Fruit fly (Drosophila melanogaster) whole organism, wandering third instar larva: Measurements from ENCODE around the gene CG9164.
A peak's percentile ranks its signal among the peaks of the same experiment; 100 is the strongest.

Experiments used
- Abd-B ChIP-seq: fragments of >200 bp; optimal IDR thresholded peaks from 2 replicates; lab custom pipeline; 2017; ENCODE audit warnings: missing biosample characterization, missing genetic modification characterization
- CG32264 ChIP-seq: fragments of 200-800 bp; sonication (Bioruptor generic); optimal IDR thresholded peaks from 2 replicates; lab custom pipeline; 2016; ENCODE audit warnings: missing biosample characterization, missing genetic modification characterization
- CG9705 ChIP-seq: fragments of 200-800 bp; sonication (Bioruptor generic); optimal IDR thresholded peaks from 2 replicates; lab custom pipeline; 2018; ENCODE audit warnings: missing biosample characterization, mild to moderate bottlenecking, missing genetic modification characterization
- CrebA ChIP-seq: fragments of 200-800 bp; sonication (Bioruptor generic); optimal IDR thresholded peaks from 2 replicates; lab custom pipeline; 2016; ENCODE audit warnings: missing biosample characterization, mild to moderate bottlenecking, missing genetic modification characterization, borderline replicate concordance
- Dfd ChIP-seq: fragments of >200 bp; optimal IDR thresholded peaks from 2 replicates; lab custom pipeline; 2017; ENCODE audit warnings: missing biosample characterization, missing genetic modification characterization
- Dif ChIP-seq: fragments of 200-275, 200-300 bp; sonication (Bioruptor generic); optimal IDR thresholded peaks from 2 replicates; lab custom pipeline; 2018; ENCODE audit warnings: missing biosample characterization, missing genetic modification characterization; ENCODE audit not compliant: partially characterized antibody
- GATAd ChIP-seq: sonication (Bioruptor generic); optimal IDR thresholded peaks from 2 replicates; lab custom pipeline; 2016; ENCODE audit warnings: missing biosample characterization, missing genetic modification characterization
- HLH106 ChIP-seq: fragments of 200-800 bp; optimal IDR thresholded peaks from 3 replicates; lab custom pipeline; 2019; ENCODE audit warnings: missing biosample characterization, mild to moderate bottlenecking, missing genetic modification characterization, moderate library complexity
- Hnf4 ChIP-seq: fragments of 200-800 bp; sonication (Bioruptor generic); optimal IDR thresholded peaks from 2 replicates; lab custom pipeline; 2016; ENCODE audit warnings: missing biosample characterization, mild to moderate bottlenecking, missing genetic modification characterization
- Hr83 ChIP-seq: fragments of 200-300 bp; sonication (Bioruptor generic); optimal IDR thresholded peaks from 2 replicates; lab custom pipeline; 2016; ENCODE audit warnings: missing biosample characterization, mild to moderate bottlenecking, missing genetic modification characterization, moderate library complexity; ENCODE audit not compliant: poor library complexity, severe bottlenecking
- Jra ChIP-seq: sonication (Bioruptor generic); optimal IDR thresholded peaks from 2 replicates; lab custom pipeline; 2016; ENCODE audit warnings: missing biosample characterization, missing genetic modification characterization
- Mio ChIP-seq: sonication (Bioruptor generic); optimal IDR thresholded peaks from 2 replicates; lab custom pipeline; 2016; ENCODE audit warnings: missing biosample characterization, missing genetic modification characterization
- Myc ChIP-seq: fragments of >200 bp; optimal IDR thresholded peaks from 2 replicates; lab custom pipeline; 2017
- OdsH ChIP-seq: fragments of 200-800 bp; sonication (Bioruptor generic); optimal IDR thresholded peaks from 2 replicates; lab custom pipeline; 2016; ENCODE audit warnings: missing biosample characterization, mild to moderate bottlenecking, missing genetic modification characterization
- Rel ChIP-seq, 2 experiments: fragments of 200-800 bp; sonication (Bioruptor generic) in 1 of 2; optimal IDR thresholded peaks; 2 replicates in 1 of 2; 3 replicates in 1 of 2; lab custom pipeline; 2016 to 2019; ENCODE audit warnings: mild to moderate bottlenecking in 2 of 2, missing biosample characterization in 2 of 2, missing genetic modification characterization in 2 of 2, moderate library complexity in 1 of 2
- Sp1 ChIP-seq: fragments of 200-800 bp; sonication (Bioruptor generic); optimal IDR thresholded peaks from 3 replicates; lab custom pipeline; 2019; ENCODE audit warnings: missing biosample characterization, mild to moderate bottlenecking, missing genetic modification characterization, moderate library complexity
- Vsx2 ChIP-seq: fragments of 200-300, 225-300 bp; sonication (Bioruptor generic); optimal IDR thresholded peaks from 2 replicates; lab custom pipeline; 2018; ENCODE audit warnings: missing biosample characterization, missing genetic modification characterization; ENCODE audit not compliant: partially characterized antibody
- br ChIP-seq: fragments of 200-800 bp; sonication (Bioruptor generic); optimal IDR thresholded peaks from 2 replicates; lab custom pipeline; 2016; ENCODE audit warnings: missing biosample characterization, missing genetic modification characterization
- brk ChIP-seq: fragments of 200-800 bp; sonication (Bioruptor generic); optimal IDR thresholded peaks from 2 replicates; lab custom pipeline; 2016; ENCODE audit warnings: missing biosample characterization, mild to moderate bottlenecking, missing genetic modification characterization
- dl ChIP-seq, 2 experiments: fragments of 175-275, 200-275 bp in 1 of 2; fragments of 200-275 bp in 1 of 2; sonication (Bioruptor generic); optimal IDR thresholded peaks; lab custom pipeline; 2018; ENCODE audit warnings: mild to moderate bottlenecking in 2 of 2, missing biosample characterization in 2 of 2, missing genetic modification characterization in 2 of 2, moderate library complexity in 2 of 2; ENCODE audit not compliant: partially characterized antibody in 2 of 2, insufficient read depth in 1 of 2
- dmrt93B ChIP-seq: fragments of 200-800 bp; sonication (Bioruptor generic); optimal IDR thresholded peaks from 2 replicates; lab custom pipeline; 2018; ENCODE audit warnings: missing biosample characterization, mild to moderate bottlenecking, missing genetic modification characterization
- dsf ChIP-seq: sonication (Bioruptor generic); optimal IDR thresholded peaks from 2 replicates; lab custom pipeline; 2016; ENCODE audit warnings: missing biosample characterization, missing genetic modification characterization, borderline replicate concordance
- ey ChIP-seq: fragments of 200-800 bp; sonication (Bioruptor generic); optimal IDR thresholded peaks from 2 replicates; lab custom pipeline; 2016; ENCODE audit warnings: missing biosample characterization, missing genetic modification characterization
- foxo ChIP-seq, 2 experiments: fragments of 200-800 bp; sonication (Bioruptor generic); optimal IDR thresholded peaks; 2 replicates in 1 of 2; 3 replicates in 1 of 2; lab custom pipeline; 2016 to 2017; ENCODE audit warnings: missing biosample characterization in 2 of 2, missing genetic modification characterization in 2 of 2
- fru ChIP-seq: fragments of 200-800 bp; sonication (Bioruptor generic); optimal IDR thresholded peaks from 3 replicates; lab custom pipeline; 2016; ENCODE audit warnings: missing biosample characterization, mild to moderate bottlenecking, missing genetic modification characterization
- h ChIP-seq: fragments of 200-800 bp; sonication (Bioruptor generic); optimal IDR thresholded peaks from 3 replicates; lab custom pipeline; 2016; ENCODE audit warnings: missing biosample characterization, mild to moderate bottlenecking, missing genetic modification characterization
- jim ChIP-seq: fragments of 175-275, 200-325 bp; sonication (Bioruptor generic); optimal IDR thresholded peaks from 2 replicates; lab custom pipeline; 2016; ENCODE audit warnings: missing biosample characterization, mild to moderate bottlenecking, missing genetic modification characterization
- lola ChIP-seq: fragments of >200 bp; optimal IDR thresholded peaks from 2 replicates; lab custom pipeline; 2017; ENCODE audit warnings: missing biosample characterization, missing genetic modification characterization
- pan ChIP-seq: fragments of >200 bp; optimal IDR thresholded peaks from 2 replicates; lab custom pipeline; 2017
- psq ChIP-seq: fragments of 200-800 bp; sonication (Bioruptor generic); optimal IDR thresholded peaks from 3 replicates; lab custom pipeline; 2017; ENCODE audit warnings: missing biosample characterization, mild to moderate bottlenecking, missing genetic modification characterization, moderate library complexity
- rgr ChIP-seq: fragments of 200-800 bp; sonication (Bioruptor generic); optimal IDR thresholded peaks from 3 replicates; lab custom pipeline; 2016; ENCODE audit warnings: missing biosample characterization, mild to moderate bottlenecking, missing genetic modification characterization
- sage ChIP-seq: fragments of 200-800 bp; sonication (Bioruptor generic); optimal IDR thresholded peaks from 2 replicates; lab custom pipeline; 2016; ENCODE audit warnings: missing biosample characterization, mild to moderate bottlenecking, missing genetic modification characterization
- sv ChIP-seq: fragments of 200-800 bp; sonication (Bioruptor generic); optimal IDR thresholded peaks from 3 replicates; lab custom pipeline; 2016; ENCODE audit warnings: missing biosample characterization, missing genetic modification characterization
- woc ChIP-seq: sonication (Bioruptor generic); optimal IDR thresholded peaks from 2 replicates; lab custom pipeline; 2016; ENCODE audit warnings: missing biosample characterization, mild to moderate bottlenecking, missing genetic modification characterization

CG9164 gene

DNA sequence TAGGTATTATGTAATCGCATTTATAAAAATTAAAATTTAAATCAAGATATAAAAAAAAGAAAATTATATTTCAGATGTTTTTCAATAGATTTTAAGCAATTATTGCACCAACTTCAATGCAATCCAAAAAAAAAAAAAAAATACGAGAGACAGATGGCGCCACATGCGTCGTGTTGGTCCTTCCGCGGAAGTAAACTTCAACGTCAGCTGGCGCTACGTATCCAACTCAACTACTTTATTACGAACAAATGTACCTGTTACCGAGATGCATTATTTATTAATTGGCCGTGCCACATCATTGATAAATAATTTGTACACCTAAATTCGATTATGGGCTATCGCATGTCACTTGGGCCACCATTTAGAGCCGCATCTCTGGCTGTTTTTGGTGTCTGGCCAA, 31.6 kb downstream of the CG9164 start:
- TF ChIP-seq Abd-B (GFP tag; lab: Kevin White, UChicago) (no peak), ey (GFP tag; lab: Kevin White, UChicago) (no peak), dl (GFP tag; optimal IDR thresholded peaks at IDR 0.05; lab: Kevin White, UChicago; ENCODE audit: insufficient read depth in 1 of 2, partially characterized antibody in 2 of 2) (no peak), Hnf4 (GFP tag; lab: Kevin White, UChicago) (no peak), jim (GFP tag; lab: Kevin White, UChicago) (no peak), h (GFP tag; lab: Kevin White, UChicago) (no peak), HLH106 (no peak), sv (GFP tag; lab: Kevin White, UChicago) (no peak)

DNA sequence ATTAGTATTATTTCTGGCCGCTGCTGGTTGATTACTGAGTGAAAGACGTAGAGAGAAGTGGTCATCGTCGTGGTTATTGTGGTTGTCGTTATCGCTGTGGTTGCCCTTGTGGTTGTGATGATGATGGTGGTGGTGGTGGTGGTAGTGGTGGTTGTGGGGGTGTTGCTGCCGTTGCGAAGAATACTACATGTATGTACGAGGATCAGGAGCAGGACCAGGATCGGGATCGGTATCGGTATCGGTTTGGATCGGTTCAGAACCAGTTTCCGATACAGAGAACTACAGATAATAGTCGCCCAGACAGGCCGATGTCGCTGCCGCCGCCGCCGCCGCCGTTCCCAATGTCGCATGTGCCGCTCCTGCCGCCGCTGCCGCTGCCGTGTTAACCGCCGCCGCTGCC, 32.5 kb downstream of the CG9164 start:
- TF ChIP-seq CG9705 (GFP tag; lab: Kevin White, UChicago) (no peak), Dfd (GFP tag; lab: Kevin White, UChicago) (peak; percentile 72)
- TF ChIP-seq, all 38 proteins: peak for 1

DNA sequence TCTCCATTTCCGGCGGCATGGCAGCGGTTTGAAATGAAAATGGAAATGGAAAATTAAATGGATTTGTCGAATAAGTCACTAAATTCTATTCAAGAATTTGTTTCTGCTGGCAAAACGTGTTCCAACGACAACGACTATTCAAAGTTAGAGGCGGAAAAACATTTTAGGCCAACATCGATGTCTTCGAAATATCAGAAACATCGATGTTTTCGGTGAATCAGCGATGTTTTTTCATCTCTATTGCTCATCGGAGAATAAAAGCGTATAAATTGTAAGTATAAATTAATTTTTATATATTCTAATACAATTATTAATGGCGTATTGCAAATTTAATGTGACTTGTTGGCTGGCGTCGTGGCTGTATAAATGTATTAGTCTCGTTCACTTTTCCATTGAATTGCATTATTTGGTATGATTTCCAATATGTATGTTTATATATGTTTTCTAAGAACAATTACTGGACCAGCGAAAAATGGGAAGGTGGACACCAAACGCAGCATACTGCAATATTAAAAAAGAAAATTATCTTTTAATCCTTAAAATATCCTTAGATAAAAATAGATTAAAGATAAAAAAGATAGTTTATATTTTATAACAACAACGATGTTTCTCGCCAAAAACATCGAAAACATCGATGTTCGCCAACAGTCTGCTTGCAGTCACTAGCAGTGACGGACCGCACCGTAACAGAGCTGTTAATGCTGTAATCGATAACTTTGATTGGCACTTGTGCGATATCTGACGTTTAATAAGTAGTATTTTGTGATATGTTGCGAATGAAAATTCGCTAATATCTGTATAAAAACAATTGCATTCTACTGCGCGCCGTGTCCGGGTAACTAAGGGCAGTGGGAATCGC, 40.5 kb downstream of the CG9164 start, which contains the start of the genes CG12608 and Prp5:
Gene CG12608, minus strand, starts transcription at position 153 of the 859 bp plus-strand sequence.
Gene Prp5, plus strand, starts transcription at position 697 of the 859 bp plus-strand sequence.
- TF ChIP-seq foxo (GFP tag; optimal IDR thresholded peaks at IDR 0.05; lab: Kevin White, UChicago): peak in 1 of 2 experiments; percentile 11
- TF ChIP-seq woc (GFP tag; lab: Kevin White, UChicago): peak; percentile 0
- TF ChIP-seq lola (GFP tag; lab: Kevin White, UChicago): no peak
- no peak for TF ChIP-seq Vsx2 (GFP tag; lab: Kevin White, UChicago)
- peak; percentile 12 for TF ChIP-seq HLH106
- no peak for TF ChIP-seq sage

DNA sequence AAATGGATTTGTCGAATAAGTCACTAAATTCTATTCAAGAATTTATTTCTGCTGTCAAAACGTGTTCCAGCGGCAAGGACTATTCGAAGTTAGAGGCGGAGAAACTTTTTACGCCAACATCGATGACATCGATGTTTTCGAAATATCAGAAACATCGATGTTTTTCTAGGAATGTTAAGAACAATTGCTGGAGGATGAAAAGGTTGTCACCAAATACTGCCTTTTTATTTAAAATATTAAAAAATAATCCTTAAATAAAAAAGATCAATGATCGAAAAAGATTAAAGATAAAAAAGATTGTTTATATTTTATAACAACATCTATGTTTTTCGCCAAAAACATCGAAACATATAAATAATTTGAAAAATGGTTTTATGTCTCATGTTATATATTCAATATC, 43.2 kb downstream of the CG9164 start, which contains the start of gene CG9123:
Gene CG9123, minus strand, starts transcription at position 101 of the 400 bp plus-strand sequence.
- TF ChIP-seq foxo (GFP tag; optimal IDR thresholded peaks at IDR 0.05; lab: Kevin White, UChicago): no peak
- no peak for TF ChIP-seq Mio (GFP tag; lab: Kevin White, UChicago)
- TF ChIP-seq sv (GFP tag; lab: Kevin White, UChicago): no peak
- TF ChIP-seq br (GFP tag; lab: Kevin White, UChicago): no peak
- TF ChIP-seq Dif (GFP tag; lab: Kevin White, UChicago): no peak
- TF ChIP-seq Myc: no peak
- no peak for TF ChIP-seq dsf
- no peak for TF ChIP-seq pan (lab: Kevin White, UChicago)
- TF ChIP-seq CG32264 (GFP tag; lab: Kevin White, UChicago): no peak
- TF ChIP-seq lola (GFP tag; lab: Kevin White, UChicago): no peak
- TF ChIP-seq woc (GFP tag; lab: Kevin White, UChicago): no peak

DNA sequence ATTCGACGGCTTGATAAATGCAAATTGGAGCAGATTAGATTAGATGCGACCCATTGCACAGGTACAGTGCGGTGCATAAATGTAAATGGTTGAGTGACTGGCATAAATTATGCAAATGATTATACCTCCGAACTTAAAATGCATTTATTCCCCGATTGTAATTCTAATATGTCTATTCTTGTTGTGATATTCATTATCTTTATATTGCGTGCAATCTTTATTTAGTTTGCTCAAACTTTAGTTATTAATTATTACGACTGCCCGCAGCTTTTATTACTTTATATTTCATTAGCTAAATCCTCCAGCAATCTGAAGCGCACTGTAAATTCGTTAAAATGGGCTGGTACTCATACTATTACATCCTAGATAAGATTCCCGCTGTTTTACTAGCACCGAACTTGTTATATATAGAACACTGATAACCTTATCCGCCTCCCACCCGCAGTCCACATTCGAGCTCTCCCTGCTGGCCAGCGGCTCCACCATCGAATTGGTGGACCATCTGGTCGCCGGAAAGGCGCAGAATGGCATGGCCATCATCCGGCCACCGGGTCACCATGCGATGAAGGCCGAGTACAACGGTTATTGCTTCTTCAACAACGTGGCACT, 49.3 kb downstream of the CG9164 start:
- TF ChIP-seq sv (GFP tag; lab: Kevin White, UChicago) (no peak), CrebA (GFP tag; lab: Kevin White, UChicago) (no peak), h (GFP tag; lab: Kevin White, UChicago) (peak; percentile 69), Sp1 (GFP tag; lab: Kevin White, UChicago) (peak; percentile 66), woc (GFP tag; lab: Kevin White, UChicago) (peak; percentile 9), Mio (GFP tag; lab: Kevin White, UChicago) (no peak), Myc (no peak), OdsH (GFP tag; lab: Kevin White, UChicago) (peak; percentile 60), br (GFP tag; lab: Kevin White, UChicago) (peak; percentile 59), Jra (GFP tag; lab: Kevin White, UChicago) (no peak), dsf (no peak), psq (peak; percentile 39), dl (GFP tag; optimal IDR thresholded peaks at IDR 0.05; lab: Kevin White, UChicago; ENCODE audit: insufficient read depth in 1 of 2, partially characterized antibody in 2 of 2) (no peak), Dfd (GFP tag; lab: Kevin White, UChicago) (no peak), foxo (GFP tag; optimal IDR thresholded peaks at IDR 0.05; lab: Kevin White, UChicago) (peak in 1 of 2 experiments; percentile 58), Dif (GFP tag; lab: Kevin White, UChicago) (no peak), HLH106 (peak; percentile 58), dmrt93B (GFP tag; lab: Kevin White, UChicago) (no peak), fru (GFP tag; lab: Kevin White, UChicago) (peak; percentile 56), sage (no peak), CG32264 (GFP tag; lab: Kevin White, UChicago) (no peak), rgr (GFP tag; lab: Kevin White, UChicago) (peak; percentile 39), brk (GFP tag; lab: Kevin White, UChicago) (no peak), GATAd (no peak), Hnf4 (GFP tag; lab: Kevin White, UChicago) (no peak), Hr83 (GFP tag; lab: Kevin White, UChicago) (no peak), Rel (GFP tag; optimal IDR thresholded peaks at IDR 0.05; lab: Kevin White, UChicago) (no peak), Rel (tag; optimal IDR thresholded peaks at IDR 0.05; lab: Kevin White, UChicago) (peak; percentile 9), ey (GFP tag; lab: Kevin White, UChicago) (peak; percentile 56)
